Worm (Caenorhabditis elegans) whole organism, young adult: ENCODE measurements around the gene bath-39.

Experiments used
- F37B4.10 ChIP-seq: fragments of 200-800 bp; sonication (Bioruptor generic); IDR thresholded peaks from 2 replicates; pipeline ENCODE4 v1.3.6; 2022; ENCODE audit warnings: missing genetic modification characterization, missing compliant biosample characterization
- akir-1 ChIP-seq: fragments of 200-800 bp; sonication (Bioruptor generic); optimal IDR thresholded peaks from 2 replicates; lab custom pipeline; 2018; ENCODE audit warnings: mild to moderate bottlenecking, missing genetic modification characterization, moderate library complexity, missing compliant biosample characterization
- ama-1 ChIP-seq, 3 experiments: fragments of 150-350 bp in 1 of 3; sonication (generic microtip) in 2 of 3; optimal IDR thresholded peaks; 2 replicates each; lab custom pipeline; 2014 to 2018; ENCODE audit warnings: missing biosample characterization in 2 of 3, missing genetic modification characterization in 2 of 3, missing genetic modification reagents in 2 of 3
- egrh-3 ChIP-seq: fragments of 200-800 bp; sonication (Bioruptor generic); IDR thresholded peaks from 2 replicates; pipeline ENCODE4 v1.3.6; 2022; ENCODE audit warnings: missing genetic modification reagents, missing genetic modification characterization, missing compliant biosample characterization
- ets-4 ChIP-seq: fragments of 200-800 bp; sonication (Bioruptor generic); optimal IDR thresholded peaks from 2 replicates; lab custom pipeline; 2018; ENCODE audit warnings: mild to moderate bottlenecking, missing genetic modification characterization, missing compliant biosample characterization
- fkh-3 ChIP-seq: sonication (generic microtip); optimal IDR thresholded peaks from 2 replicates; lab custom pipeline; 2016; ENCODE audit warnings: mild to moderate bottlenecking, missing genetic modification characterization, missing compliant biosample characterization
- nfya-2 ChIP-seq: fragments of 200-800 bp; sonication (Bioruptor generic); IDR thresholded peaks from 2 replicates; pipeline ENCODE4 v1.3.6; 2022; ENCODE audit warnings: missing genetic modification reagents, missing genetic modification characterization, missing compliant biosample characterization
- rec-8 ChIP-seq, 2 experiments: sonication (generic microtip); optimal IDR thresholded peaks; 2 replicates each; lab custom pipeline; 2016; ENCODE audit warnings: mild to moderate bottlenecking in 2 of 2, missing genetic modification characterization in 2 of 2, missing genetic modification reagents in 2 of 2, missing genotype in 2 of 2, missing biosample characterization in 1 of 2, missing compliant biosample characterization in 1 of 2, moderate library complexity in 1 of 2
- repo-1 ChIP-seq: sonication (generic microtip); optimal IDR thresholded peaks from 2 replicates; lab custom pipeline; 2017; ENCODE audit warnings: mild to moderate bottlenecking, missing genetic modification characterization, missing compliant biosample characterization

DNA sequence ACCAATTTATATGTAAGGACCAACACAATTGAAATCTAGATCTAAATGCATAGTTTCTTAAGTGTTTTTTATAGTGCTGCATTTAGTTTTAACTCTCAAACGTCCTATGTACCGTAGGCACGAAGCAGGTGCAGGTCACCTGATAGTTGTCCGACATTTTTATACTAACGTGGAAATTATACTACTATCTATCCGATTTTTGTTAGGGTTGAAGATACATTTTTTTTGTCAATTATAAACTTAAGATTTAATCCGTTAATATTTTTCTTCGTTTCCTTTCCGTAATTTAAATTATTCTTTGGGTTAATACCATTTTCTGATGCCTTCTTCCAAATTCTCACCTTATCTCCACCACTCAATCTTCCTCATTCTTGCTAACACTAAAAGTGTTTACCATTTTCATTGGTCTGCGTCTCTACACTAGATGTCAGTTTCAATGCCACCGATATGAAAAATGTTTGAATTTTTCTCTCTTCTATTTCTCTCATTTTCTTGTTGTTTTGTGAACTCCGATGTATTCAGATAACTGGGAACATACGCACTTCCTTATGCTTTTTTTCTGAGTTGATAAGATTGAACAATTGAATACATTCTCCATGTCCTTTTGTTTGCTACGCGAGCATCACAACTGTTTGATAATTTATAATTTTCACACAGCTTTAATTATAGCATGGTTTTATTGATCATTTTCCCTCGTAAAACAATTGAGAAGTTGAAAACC, 13.9 kb upstream of the bath-39 start, which contains the start of gene Y2H9A.4:
- TF ChIP-seq ets-4 (GFP tag; lab: Kevin White, UChicago) = no peak
- TF ChIP-seq repo-1 (tag; lab: Kevin White, UChicago) = no peak
- no peak for TF ChIP-seq egrh-3 (GFP tag; lab: Robert Waterston, UW)
- TF ChIP-seq F37B4.10 (GFP tag; lab: Robert Waterston, UW) = no peak
- no peak for TF ChIP-seq fkh-3 (tag; lab: Kevin White, UChicago)
- TF ChIP-seq ama-1 (optimal IDR thresholded peaks at IDR 0.05; lab: Kevin White, UChicago) = no peak
- no peak for TF ChIP-seq ama-1 (GFP tag; optimal IDR thresholded peaks at IDR 0.05; lab: Kevin White, UChicago)
- no peak for TF ChIP-seq akir-1 (GFP tag; lab: Kevin White, UChicago)
- no peak for TF ChIP-seq rec-8 (tag; optimal IDR thresholded peaks at IDR 0.05; lab: Kevin White, UChicago)
- TF ChIP-seq nfya-2 (GFP tag; lab: Robert Waterston, UW) = no peak
